Fruit fly (Drosophila melanogaster): Measurements from ENCODE around the gene QIL1.

QIL1 gene

DNA sequence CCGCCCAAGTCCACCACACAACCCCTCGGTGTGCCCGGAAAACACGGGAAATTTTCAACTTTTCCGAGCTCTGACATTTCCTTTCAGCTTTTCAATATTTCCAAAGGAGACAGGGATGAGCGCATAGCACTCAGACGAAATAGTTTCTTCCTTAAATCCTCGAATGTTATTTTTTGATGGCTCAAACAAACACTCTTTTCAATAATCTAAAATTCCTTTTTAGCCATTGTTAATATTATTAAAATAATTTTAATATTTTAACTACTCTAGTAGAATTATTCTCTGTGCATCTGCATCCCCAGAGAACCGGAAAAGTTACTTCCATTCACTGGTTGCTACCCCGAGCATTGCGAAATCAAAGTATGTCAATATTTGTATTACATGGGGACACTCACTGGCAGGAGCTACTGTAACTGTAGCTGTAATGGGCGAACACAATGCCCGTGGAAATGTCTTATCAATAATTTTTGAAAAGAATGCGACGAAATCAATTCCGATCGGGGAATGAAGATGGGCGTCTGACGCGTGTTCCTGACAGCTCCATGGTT lies 8.0 kb upstream of the QIL1 start:
- TF ChIP-seq brk (GFP tag; optimal IDR thresholded peaks at IDR 0.05) (no peak), Hr83 (GFP tag; optimal IDR thresholded peaks at IDR 0.05; ENCODE audit: poor library complexity, severe bottlenecking) (no peak), h (GFP tag; optimal IDR thresholded peaks at IDR 0.05) (no peak), HLH106 (tag; optimal IDR thresholded peaks at IDR 0.05) (no peak), dmrt93B (GFP tag; optimal IDR thresholded peaks at IDR 0.05) (no peak), Sp1 (GFP tag; optimal IDR thresholded peaks at IDR 0.05) (no peak), fru (GFP tag; optimal IDR thresholded peaks at IDR 0.05) (no peak), N (GFP tag; optimal IDR thresholded peaks at IDR 0.05) (no peak)

DNA sequence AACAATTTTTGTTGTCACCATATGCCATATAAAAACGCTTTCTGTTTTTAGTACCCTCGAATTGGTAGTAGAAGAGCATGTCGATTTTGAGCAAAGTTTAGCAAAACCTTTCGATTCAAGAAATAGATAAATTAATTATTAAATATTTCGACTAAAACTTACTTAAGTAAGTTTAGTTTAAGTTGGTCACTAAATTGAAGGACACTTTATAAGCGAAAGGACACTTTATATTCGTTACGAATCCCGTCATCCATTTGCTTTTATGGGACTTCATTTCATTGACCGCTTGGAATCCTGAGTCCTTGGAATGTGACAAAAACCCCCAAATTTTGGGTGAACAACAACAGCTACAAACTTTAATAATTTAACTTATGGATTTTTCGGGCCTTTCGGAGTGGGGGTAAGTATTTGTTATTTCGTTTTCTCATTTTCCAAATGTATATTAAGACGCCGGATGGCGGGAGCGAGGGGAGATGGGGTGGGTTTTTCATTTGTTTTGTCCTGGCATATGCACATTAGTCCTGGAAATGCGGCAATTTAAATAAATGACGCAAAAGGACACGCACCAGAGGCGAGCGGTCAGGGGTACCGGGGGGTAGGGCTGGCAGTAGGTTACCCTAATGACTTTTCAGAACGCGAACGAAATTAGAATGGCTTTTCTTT lies 6.8 kb upstream of the QIL1 start:
- TF ChIP-seq Dfd (GFP tag; optimal IDR thresholded peaks at IDR 0.05) (no peak), Dif (GFP tag; optimal IDR thresholded peaks at IDR 0.05; ENCODE audit: partially characterized antibody) (no peak)

DNA sequence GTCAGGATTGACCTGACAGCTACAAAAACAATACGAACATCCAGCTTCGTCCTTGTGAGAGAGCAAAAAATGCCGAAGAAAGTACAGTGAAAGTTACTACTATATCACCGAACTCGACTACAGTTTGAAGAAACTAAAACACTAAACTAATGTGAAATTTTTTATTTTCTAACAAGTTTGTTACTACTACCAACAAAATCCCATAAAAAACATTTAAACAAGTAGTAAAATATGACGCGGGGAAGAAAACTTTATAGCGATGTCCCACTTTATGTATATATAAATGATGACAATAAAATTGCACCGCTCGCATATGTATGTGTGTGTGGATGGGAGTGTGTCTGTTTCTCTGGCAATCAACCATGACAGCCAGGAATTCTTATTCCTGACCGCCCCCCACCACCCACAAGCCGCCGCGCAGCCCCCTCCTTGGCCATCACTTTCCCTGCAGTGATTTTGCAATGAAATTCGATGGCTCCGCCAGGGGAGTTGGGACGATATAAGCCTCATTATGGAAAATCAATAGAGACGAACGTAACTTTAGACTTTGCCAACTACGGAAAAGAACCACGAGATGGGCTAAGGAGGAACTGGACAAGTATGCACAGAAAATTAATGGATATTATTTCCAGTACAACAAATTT lies 4.3 kb upstream of the QIL1 start:
- TF ChIP-seq usp (GFP tag; optimal IDR thresholded peaks at IDR 0.05) (no peak), psq (GFP tag; optimal IDR thresholded peaks at IDR 0.05) (no peak), ey (GFP tag; optimal IDR thresholded peaks at IDR 0.05) (no peak), HLH106 (tag; optimal IDR thresholded peaks at IDR 0.05) (no peak), Rel (GFP tag; optimal IDR thresholded peaks at IDR 0.05) (no peak), Rel (tag; optimal IDR thresholded peaks at IDR 0.05) (no peak), Dif (GFP tag; optimal IDR thresholded peaks at IDR 0.05; ENCODE audit: partially characterized antibody) (no peak), dmrt93B (GFP tag; optimal IDR thresholded peaks at IDR 0.05) (no peak), pan (optimal IDR thresholded peaks at IDR 0.05) (no peak), rgr (GFP tag; optimal IDR thresholded peaks at IDR 0.05) (no peak), jim (GFP tag; optimal IDR thresholded peaks at IDR 0.05) (no peak), sage (GFP tag; optimal IDR thresholded peaks at IDR 0.05) (no peak), tai (GFP tag; optimal IDR thresholded peaks at IDR 0.05) (no peak), Hr83 (GFP tag; optimal IDR thresholded peaks at IDR 0.05; ENCODE audit: poor library complexity, severe bottlenecking) (no peak), br (GFP tag; optimal IDR thresholded peaks at IDR 0.05) (no peak), Abd-B (GFP tag; optimal IDR thresholded peaks at IDR 0.05) (no peak), Mio (GFP tag; optimal IDR thresholded peaks at IDR 0.05) (no peak), woc (GFP tag; optimal IDR thresholded peaks at IDR 0.05) (no peak)

DNA sequence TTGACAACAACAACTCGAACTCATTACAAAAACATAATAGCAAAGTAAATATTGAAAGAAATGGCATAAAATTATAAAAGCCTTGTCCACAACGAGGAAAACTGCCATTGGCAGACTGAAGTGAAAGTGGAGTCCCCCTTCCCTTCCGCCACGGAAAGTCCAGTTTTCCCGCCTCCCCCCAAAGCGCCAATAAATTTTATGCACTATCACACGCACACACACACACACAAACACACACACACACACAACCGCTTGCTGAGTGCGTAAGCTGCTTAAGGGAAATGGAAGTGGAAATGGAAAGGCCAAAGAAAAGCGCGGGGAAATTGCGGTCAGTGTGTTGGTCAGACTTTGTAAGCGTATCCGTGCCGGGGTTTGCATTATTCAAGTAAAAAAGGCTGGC lies 3.3 kb upstream of the QIL1 start:
- TF ChIP-seq br (GFP tag; optimal IDR thresholded peaks at IDR 0.05) (no peak), woc (GFP tag; optimal IDR thresholded peaks at IDR 0.05) (no peak), h (GFP tag; optimal IDR thresholded peaks at IDR 0.05) (no peak), OdsH (GFP tag; optimal IDR thresholded peaks at IDR 0.05) (no peak), CG9705 (GFP tag; optimal IDR thresholded peaks at IDR 0.05) (no peak), ey (GFP tag; optimal IDR thresholded peaks at IDR 0.05) (no peak), tai (GFP tag; optimal IDR thresholded peaks at IDR 0.05) (no peak), HLH106 (tag; optimal IDR thresholded peaks at IDR 0.05) (no peak), N (GFP tag; optimal IDR thresholded peaks at IDR 0.05) (no peak), Jra (GFP tag; optimal IDR thresholded peaks at IDR 0.05) (no peak), dmrt93B (GFP tag; optimal IDR thresholded peaks at IDR 0.05) (no peak), Abd-B (GFP tag; optimal IDR thresholded peaks at IDR 0.05) (no peak), CrebA (GFP tag; optimal IDR thresholded peaks at IDR 0.05; ENCODE audit: borderline replicate concordance) (no peak), Dfd (GFP tag; optimal IDR thresholded peaks at IDR 0.05) (no peak), brk (GFP tag; optimal IDR thresholded peaks at IDR 0.05) (no peak)

DNA sequence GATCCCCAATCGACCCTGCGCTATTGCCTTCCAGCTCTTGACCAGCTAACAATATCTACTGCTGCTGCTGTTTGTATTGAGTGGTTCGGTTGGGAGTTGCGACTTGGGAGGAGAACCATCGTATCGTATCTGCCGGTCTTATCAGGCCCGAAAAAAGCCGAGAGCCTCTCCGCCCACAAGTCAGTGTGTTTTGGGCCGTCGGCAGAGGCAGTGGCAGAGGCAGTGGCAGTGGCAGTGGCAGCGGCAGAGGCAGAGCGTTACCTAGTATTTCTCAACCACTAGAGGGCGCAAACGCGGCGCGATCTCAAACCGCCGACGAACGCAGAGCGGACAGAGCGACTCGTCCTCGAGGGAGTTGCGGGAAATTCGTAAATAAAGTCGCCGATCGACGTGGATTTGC lies 4.4 kb downstream of the QIL1 start, which contains the start of gene SecCl:
SecCl (plus strand) TSS at position 18 of the 400 bp plus-strand sequence.
- TF ChIP-seq Abd-B (GFP tag; optimal IDR thresholded peaks at IDR 0.05) = no peak
- TF ChIP-seq usp (GFP tag; optimal IDR thresholded peaks at IDR 0.05) = no peak
- no peak for TF ChIP-seq CrebA (GFP tag; optimal IDR thresholded peaks at IDR 0.05; ENCODE audit: borderline replicate concordance)
- no peak for TF ChIP-seq h (GFP tag; optimal IDR thresholded peaks at IDR 0.05)
- TF ChIP-seq dsf (GFP tag; optimal IDR thresholded peaks at IDR 0.05; ENCODE audit: borderline replicate concordance) = no peak

Measured in whole organism, wandering third instar larva.